Worm (Caenorhabditis elegans) whole organism, L4 larva: ENCODE results near the gene F48G7.7.

Experiments
- R02D3.7 ChIP-seq: fragments of 150-350 bp; sonication (generic microtip); optimal IDR thresholded peaks from 3 replicates; lab custom pipeline; 2014; ENCODE audit warnings: missing biosample characterization, missing genetic modification characterization
- lin-39 ChIP-seq: fragments of 150-350 bp; optimal IDR thresholded peaks from 2 replicates; lab custom pipeline; 2014; ENCODE audit warnings: missing biosample characterization, missing genetic modification reagents, missing genetic modification characterization
- lsy-2 ChIP-seq, 2 experiments: fragments of 150-350 bp in 1 of 2; sonication (generic microtip) in 1 of 2; optimal IDR thresholded peaks; 2 replicates each; lab custom pipeline; 2014 to 2017; ENCODE audit warnings: missing biosample characterization in 2 of 2, missing genetic modification characterization in 2 of 2
- pha-4 ChIP-seq, 2 experiments: fragments of 150-350 bp in 1 of 2; fragments of 200-800 bp in 1 of 2; sonication (Bioruptor generic) in 1 of 2; IDR thresholded peaks in 1 of 2; optimal IDR thresholded peaks in 1 of 2; 2 replicates each; pipeline versions ENCODE4 v1.3.6 to Lab custom; 2014 to 2022; ENCODE audit warnings: missing genetic modification characterization in 2 of 2, missing genetic modification reagents in 2 of 2, missing biosample characterization in 1 of 2, missing compliant biosample characterization in 1 of 2
- pqm-1 ChIP-seq: sonication (generic microtip); optimal IDR thresholded peaks from 2 replicates; lab custom pipeline; 2017; ENCODE audit warnings: missing biosample characterization, missing genetic modification characterization
- unc-130 ChIP-seq: sonication (generic microtip); optimal IDR thresholded peaks from 2 replicates; lab custom pipeline; 2016; ENCODE audit warnings: missing genetic modification reagents, missing genetic modification characterization, missing compliant biosample characterization

DNA sequence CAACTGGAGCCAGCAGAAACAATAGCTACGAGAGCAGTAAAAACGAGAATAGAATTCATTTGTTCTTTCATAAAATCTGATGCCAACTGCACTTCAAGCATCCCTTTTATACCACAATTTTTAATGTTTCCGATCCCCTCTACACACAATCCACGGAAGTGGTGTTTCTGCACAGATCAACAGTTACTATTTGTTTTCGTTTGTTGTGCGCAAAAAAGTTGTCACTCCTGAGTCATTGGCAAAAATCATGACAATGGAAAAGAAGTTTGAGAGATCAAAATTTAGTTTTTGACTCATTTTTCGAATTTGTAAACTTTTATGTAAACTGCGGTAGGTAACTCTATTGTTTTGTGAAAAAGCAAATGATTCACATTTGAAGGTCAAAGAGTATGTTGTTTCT is 22.1 kb downstream of the F48G7.7 start, which contains the start of gene srlf-37:
- no peak for TF ChIP-seq lin-39 (tag; lab: Kevin White, UChicago)
- no peak for TF ChIP-seq unc-130 (GFP tag; lab: Kevin White, UChicago)
- TF ChIP-seq pqm-1 = no peak
- no peak for TF ChIP-seq lsy-2 (tag; optimal IDR thresholded peaks at IDR 0.05; lab: Kevin White, UChicago)
- no peak for TF ChIP-seq pha-4 (GFP tag; IDR thresholded peaks at IDR 0.05; lab: Robert Waterston, UW)
- no peak for TF ChIP-seq pha-4 (tag; optimal IDR thresholded peaks at IDR 0.05; lab: Kevin White, UChicago)
- no peak for TF ChIP-seq R02D3.7 (tag; lab: Kevin White, UChicago)
